Fruit fly (Drosophila melanogaster) S2 (cell line): ENCODE measurements around the gene stol.
"Not testable (repeated sequence)": the region's sequence is repeated elsewhere in the genome, so short reads cannot be mapped to it uniquely, and the experiment has no call there.

Experiments
- CG8478 ChIP-seq: fragments of >200 bp; optimal IDR thresholded peaks from 2 replicates; lab custom pipeline; 2018
- CTCF ChIP-seq, 2 experiments: fragments of >200 bp; optimal IDR thresholded peaks; 2 replicates each; lab custom pipeline; 2018

Gene stol

DNA sequence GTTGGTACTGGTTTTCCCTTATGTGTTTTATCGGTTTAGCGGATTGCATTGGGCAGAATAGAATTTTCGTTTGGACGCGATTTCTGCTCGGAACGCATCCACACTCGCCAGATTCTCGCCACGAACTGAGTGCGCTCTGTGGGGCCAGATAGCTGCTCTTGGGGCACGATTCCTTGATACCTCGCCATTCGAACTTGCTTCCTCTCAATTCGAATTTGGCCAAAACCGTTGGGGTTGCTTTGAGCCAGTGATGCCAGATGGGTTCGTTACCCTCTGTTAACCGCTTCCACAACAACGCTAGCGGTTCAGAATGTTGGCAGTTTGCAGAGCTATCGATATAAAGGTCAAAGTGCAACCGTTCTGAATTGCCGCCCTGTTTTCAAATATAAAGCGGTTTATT is at the start of gene stol:
TSS of gene stol (minus strand) at position 101 of the 400 bp plus-strand sequence.
- not testable (repeated sequence) for TF ChIP-seq CTCF (optimal IDR thresholded peaks at IDR 0.05; lab: Kevin White, UChicago); CG8478

DNA sequence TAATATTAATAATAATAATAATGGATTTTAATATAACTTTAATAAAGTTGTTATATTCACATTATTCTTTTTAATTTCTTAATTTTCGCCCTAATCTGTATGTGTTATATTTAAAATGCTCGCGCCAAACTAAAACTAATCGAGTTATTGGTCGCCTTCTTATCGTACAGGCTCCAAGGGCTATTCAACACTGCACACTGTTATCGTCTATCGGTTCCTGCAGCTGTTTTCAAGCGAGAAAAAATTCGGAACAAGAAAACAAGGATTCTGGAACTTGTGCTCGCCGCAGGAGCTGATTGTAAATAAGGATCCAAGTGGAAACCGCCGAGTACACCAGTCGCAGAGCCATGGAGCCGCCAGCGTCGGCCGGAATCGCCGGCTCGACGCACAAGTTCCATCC is 46.0 kb upstream of the stol start, which contains the start of gene CG3793:
TSS of gene CG3793 (plus strand) at position 192 of the 400 bp plus-strand sequence.
- no peak for TF ChIP-seq CG8478
- no peak for TF ChIP-seq CTCF (optimal IDR thresholded peaks at IDR 0.05; lab: Kevin White, UChicago)

DNA sequence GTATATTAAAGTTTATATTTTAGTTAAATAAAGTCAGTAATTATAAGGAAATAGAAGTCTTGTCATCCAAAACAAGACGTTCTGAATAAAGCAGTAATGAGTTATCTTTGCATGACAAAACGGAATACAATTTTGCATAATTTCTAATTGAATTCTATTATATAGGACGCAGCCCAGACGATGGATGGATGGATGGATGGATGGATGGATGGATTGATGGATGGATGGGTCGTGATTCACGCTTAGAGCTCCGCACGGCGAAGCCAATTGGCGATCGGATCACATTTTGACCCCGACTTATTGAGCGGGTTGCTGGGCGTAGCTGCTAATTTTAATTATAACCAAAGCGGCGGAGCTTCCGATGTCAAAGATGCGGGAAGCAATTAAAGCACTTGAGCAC is 45.3 kb upstream of the stol start:
- no peak for TF ChIP-seq CG8478
- no peak for TF ChIP-seq CTCF (optimal IDR thresholded peaks at IDR 0.05; lab: Kevin White, UChicago)

DNA sequence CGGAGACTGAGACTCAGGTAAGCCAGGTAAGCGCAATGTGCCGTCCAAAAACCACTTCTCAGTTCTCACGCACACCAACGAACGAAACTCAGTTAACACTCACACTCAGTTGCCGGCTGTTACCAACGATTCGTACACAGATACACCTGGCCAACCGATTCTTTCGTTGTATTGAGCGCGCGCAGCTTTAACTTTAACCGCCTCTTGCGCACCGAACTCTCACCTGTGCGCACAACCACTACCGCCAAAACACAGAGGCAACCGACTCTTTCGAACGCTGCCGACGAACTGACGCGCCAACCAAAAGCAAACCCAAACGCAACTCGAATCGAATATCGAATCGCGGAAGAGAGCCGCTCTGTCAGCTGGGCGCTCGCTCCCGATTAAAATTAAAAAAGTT is 44.4 kb upstream of the stol start, which contains the start of gene Gli:
TSS of gene Gli (minus strand) at position 293 of the 400 bp plus-strand sequence.
- TF ChIP-seq CTCF (optimal IDR thresholded peaks at IDR 0.05; lab: Kevin White, UChicago) (no peak), CG8478 (no peak)

DNA sequence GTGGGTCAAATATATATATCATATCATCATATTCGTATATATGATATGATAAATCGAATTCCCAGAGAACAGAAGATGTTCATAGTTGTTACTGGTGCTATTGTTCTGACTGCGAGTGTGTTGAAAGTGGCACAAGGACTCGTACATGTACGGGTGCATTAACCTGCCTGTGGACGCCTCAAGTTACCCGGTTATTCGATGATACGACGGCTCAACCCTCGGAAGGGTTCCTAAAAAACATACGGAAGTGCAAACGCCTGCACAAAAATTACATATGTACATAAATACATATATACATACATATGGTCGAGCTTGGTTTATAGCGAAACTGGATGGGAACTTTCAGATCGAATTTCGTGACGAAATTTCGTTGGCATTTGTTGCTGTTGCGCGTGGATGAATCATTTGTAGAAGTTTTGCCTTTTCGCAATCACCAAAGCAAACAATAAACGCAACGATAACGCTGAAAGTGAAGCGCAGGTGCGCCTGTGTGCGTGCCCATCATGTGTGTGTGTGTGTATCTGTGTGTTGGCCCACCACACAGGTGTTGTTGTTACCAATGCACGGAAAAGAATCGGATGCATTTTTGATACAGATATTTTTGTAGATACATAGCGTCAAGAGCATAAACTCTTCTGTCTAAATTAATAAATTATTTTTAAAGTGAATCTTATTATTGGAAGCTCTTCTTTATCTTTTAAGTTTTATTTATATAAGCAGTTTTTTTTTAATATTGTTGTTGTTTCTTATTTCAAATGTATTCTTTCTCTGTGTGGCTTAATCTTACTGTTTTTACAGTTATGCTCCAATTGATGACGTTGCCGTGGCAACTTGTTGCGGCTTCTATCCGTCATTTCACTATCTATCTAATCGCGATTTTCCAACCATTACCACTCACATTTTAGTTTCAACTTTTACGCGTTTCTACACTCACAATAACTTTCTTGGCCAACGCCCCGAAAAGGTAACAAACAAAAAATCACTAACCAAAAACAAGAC is 43.6 kb upstream of the stol start:
- TF ChIP-seq CG8478, result no peak
- no peak for TF ChIP-seq CTCF (optimal IDR thresholded peaks at IDR 0.05; lab: Kevin White, UChicago)

DNA sequence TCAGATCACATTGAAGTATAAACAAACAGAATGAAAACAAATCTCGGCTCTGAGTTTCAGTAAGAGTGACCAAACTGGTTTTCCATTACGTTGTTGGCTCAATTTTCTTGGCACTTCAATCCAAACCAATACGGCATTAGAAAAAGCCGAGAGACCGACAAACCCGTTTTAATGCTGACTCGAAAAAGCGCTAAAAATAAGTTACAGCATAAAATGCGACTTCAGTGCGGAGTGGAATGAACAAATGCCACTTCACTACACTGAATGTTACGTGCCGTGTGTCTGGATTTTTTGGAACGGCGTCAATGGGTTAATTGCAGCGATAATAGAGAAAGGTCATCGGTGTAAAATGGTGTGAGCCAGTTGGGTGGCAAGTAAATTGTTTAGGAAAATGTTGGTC is 42.6 kb upstream of the stol start:
- TF ChIP-seq CG8478, result no peak
- TF ChIP-seq CTCF (optimal IDR thresholded peaks at IDR 0.05; lab: Kevin White, UChicago), result no peak

DNA sequence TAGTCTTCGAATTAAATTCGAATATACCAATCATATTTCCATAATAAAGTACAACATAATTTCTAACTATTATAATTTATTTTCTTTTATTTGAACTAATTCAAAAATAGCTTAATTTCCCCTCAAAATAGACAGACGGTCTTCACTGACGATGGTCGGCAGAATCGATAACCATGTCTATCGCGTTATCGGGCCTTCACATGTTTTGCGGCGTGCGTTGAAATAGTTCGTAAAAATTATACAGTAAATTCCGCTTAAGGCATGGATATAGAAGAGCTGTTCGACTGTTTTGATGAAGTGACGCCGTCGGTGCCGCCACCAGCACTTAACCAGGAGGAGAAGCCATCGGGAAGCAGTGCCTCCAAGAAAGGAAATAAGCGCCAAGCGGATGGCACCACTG is 34.0 kb upstream of the stol start, which contains the start of gene Mtr4:
TSS of gene Mtr4 (plus strand) at position 168 of the 400 bp plus-strand sequence.
- no peak for TF ChIP-seq CTCF (optimal IDR thresholded peaks at IDR 0.05; lab: Kevin White, UChicago)
- TF ChIP-seq CG8478, result no peak

DNA sequence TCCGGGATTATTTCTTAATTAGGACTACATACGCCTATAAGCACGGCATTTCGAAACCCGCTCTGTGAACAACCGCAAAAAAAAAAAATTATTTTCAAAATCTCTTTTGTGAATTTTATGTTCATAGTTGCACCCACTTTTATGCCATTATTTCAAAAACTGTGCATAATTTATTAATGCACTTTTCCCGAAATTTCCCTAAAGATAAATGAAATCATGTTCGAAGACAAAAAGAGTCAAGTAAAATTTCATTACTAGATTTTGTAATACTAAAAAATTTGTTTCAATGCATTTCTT is 33.1 kb upstream of the stol start:
- no peak for TF ChIP-seq CTCF (optimal IDR thresholded peaks at IDR 0.05; lab: Kevin White, UChicago)
- TF ChIP-seq CG8478, result no peak

DNA sequence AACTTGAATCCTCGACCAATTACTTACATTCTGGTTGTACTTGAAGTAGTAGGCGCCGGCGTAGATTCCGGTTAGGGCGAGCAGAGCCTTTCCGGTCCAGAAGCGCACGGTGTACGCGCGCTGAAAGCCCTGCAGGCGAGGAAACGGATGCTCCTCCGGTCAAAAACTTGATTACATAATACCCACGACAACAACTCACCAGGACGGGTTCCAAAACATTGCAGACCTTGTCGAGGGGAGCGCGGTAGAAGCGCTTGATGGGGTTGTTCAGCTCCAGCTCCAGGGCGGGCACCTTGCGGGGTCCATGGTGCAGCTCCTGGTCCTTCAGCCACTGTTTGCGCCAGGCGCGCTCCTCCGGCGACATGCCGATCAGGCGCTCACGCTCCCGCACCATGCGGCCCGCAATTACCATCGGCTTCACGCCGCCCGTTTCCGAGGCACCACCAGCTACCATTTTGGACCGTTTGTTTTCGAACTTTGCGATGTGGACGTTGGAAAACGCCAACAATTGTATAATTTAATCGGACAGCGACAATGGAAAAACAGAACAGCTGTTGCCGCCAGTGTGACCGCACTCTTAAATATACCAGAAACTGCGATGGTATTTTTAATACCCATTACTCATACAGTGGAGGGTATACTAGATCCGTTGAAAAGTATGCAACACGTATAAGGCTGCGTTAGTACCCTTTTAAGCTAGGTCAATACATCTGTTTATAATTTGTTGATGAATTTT is 32.6 kb upstream of the stol start, which contains the start of gene ND-B17:
TSS of gene ND-B17 (minus strand) at position 556 of the 736 bp plus-strand sequence.
- no peak for TF ChIP-seq CG8478
- no peak for TF ChIP-seq CTCF (optimal IDR thresholded peaks at IDR 0.05; lab: Kevin White, UChicago)

DNA sequence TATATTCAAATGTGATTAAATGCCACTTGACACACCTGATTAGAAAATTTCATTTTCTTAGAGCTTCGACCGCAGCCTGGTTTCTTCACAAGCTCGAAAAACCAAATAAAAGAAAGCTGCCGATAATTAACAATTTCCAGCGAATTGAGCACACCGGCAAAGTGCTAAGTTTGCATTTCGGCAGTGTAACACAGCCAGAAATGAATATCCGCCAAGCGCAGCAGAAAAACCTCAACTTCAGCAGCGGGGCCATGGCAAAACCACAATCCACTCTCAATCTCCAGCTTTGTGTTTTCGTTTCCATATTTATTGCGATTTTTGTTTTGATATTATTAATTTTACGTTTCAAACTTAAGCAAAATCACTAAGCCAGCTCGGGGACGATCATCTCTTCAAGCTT is 31.2 kb upstream of the stol start:
- no peak for TF ChIP-seq CTCF (optimal IDR thresholded peaks at IDR 0.05; lab: Kevin White, UChicago)
- no peak for TF ChIP-seq CG8478

DNA sequence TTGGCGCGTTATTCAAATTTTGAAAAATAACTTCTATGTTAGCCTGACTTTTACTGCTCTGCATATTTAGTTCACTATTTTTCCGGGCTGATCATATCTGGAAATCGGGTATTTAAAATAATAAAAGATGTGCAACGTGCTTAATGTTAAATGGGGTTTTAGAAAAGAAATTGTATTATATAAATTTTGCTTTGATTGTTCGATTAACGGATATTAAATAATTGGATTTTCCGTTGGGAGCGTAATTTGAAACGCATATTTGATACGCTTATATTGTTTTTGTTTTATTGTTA is 30.1 kb upstream of the stol start:
- no peak for TF ChIP-seq CTCF (optimal IDR thresholded peaks at IDR 0.05; lab: Kevin White, UChicago)

DNA sequence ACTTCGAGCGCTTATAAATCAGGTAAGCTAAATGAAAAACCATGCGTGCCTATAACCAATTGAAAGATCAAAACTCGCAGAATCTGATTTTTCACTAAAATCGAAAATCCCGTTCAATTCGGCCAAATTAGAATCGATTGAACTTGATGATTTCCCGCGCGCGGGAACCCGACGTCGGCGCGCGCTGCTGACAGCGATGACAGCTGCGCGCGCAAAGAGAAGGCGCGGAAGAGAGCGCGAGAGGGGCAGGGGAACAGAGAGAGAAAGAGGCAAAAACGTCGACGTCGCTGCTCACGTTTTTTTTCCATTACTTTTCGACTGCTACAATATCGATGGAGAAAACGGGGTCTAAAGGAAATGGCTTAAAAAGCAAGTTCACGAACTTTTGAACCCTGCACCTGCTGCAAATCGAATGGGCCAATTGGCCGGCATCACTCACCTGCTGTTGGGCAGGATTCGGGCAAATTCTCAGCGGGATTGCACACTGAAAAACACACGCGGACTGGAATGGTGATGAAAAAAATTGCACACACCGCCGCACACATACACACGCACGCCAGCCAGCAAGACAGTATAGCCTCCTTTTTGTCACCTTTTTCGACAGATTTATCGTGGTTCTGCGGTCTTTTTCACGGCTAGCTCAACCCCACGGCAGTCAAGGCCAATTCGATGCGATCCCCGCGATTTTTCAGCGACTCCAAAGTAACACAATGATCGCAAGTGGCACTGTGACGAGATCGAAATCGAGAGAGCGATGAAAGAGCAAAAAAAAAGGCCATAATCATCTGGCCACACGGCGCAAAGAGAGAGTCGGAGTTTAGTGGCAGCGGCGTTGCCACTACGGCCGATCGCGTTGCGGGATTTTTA is 29.6 kb upstream of the stol start, which contains the start of gene CycE:
TSS of gene CycE (minus strand) at position 757 of the 867 bp plus-strand sequence.
- TF ChIP-seq CG8478 (no peak), CTCF (optimal IDR thresholded peaks at IDR 0.05; lab: Kevin White, UChicago) (peak in 1 of 2 experiments; percentile 23)

DNA sequence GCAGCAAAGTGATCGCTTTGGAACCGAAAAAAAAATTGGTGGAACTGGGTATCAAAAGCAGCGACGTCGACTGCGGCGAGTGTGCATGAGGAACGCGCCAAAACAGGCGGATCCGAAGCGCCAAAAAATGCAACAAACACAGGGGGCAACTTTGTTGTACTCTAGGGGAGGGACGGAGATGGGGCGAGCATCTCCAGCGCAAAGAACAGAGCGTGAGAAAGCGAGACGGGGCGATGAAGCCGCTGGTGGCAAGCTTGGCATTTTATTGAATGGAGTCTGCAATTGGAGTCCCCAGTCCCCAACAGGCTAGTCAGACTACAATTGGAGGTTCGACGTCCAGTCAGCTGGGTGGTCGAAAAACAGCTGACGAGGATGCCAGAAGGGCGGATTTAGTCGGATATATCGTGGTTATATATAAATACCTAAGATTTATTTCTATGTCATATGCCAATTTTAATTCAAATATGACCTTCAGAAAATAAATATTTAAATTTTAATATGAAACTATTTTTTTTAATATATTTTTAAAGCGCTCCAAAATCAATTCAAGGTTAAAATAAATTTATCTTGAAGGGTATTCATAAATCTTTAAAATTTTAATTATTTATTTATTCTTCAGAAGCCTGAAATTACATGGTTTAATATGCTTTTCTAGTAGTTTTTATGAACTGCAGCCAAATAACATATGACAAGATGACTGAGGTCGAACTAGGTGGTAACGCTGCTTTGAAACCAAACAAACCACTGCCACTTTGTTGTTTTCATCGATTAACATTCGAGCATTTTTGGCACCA is 28.7 kb upstream of the stol start:
- TF ChIP-seq CG8478, result no peak

DNA sequence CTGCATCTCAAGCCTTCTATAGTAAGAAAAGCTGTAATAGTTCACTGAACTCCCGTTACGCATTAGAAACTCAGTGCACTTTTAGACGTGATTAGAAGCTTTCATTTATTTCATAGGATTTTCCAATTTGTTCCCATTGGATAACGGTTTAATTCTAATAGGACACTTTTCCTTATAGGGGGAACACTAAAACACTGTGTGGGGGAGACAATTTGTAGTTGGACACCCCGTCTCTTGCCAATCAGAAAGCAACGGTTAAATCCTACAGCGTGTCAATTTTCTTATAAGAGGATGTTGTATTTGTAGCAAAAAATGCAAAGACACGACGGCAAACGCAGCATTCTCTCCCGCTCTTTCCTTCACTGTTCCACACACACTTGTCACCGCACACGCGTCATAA is 27.9 kb upstream of the stol start:
- TF ChIP-seq CTCF (optimal IDR thresholded peaks at IDR 0.05; lab: Kevin White, UChicago), result no peak
- TF ChIP-seq CG8478, result no peak
